Worm (Caenorhabditis elegans) whole organism, L4/young adult: Measurements from ENCODE around the gene K11H3.5.

ENCODE experiments used
- dao-5 ChIP-seq: sonication (generic microtip); optimal IDR thresholded peaks from 2 replicates; lab custom pipeline; 2016; ENCODE audit warnings: missing genotype, missing genetic modification characterization, moderate library complexity, missing compliant biosample characterization
- him-1 ChIP-seq: sonication (generic microtip); optimal IDR thresholded peaks from 2 replicates; lab custom pipeline; 2016; ENCODE audit warnings: missing genotype, missing genetic modification reagents, missing genetic modification characterization, missing compliant biosample characterization

DNA sequence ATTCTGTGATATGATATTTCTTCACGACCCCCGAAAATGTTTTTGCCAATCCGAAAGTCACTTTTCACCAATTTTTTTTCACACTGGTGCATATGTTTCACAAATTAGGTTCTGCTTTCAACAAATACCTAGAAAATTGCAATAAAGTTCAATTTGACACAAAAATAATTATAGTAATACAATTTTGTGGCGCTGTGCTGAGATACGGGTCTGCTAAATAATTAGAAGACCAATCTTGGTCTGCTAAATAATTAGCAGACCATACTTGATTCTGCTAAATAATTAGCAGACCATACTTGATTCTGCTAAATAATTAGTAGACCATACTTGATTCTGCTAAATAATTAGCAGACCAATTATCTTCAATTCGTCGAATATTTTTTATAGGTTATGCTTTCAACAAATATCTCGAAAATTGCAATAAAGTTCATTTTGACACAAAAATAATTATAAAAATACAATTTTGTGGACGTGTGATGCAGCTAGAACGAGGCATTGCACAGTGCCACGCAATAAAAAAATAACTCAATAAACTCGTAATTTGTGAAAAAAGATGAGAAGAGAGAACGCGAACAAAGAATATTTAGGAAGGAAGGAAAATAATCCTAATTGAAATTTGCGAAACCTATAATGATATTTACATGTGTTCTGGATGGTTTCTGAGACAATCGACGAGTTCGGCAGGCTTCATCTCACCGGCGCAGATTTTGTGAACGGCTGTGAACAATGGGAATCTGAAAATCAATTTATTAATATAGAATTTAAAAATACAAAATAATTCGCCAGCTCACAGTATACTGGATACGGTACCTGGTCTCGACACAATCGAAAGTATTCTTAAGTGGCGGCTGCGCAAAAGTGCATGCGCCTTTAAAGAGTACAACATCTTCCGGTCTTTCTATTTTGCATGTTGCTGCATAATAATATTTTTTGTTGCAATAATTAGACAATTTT, 10.4 kb downstream of the K11H3.5 start:
- TF ChIP-seq dao-5 (tag; lab: Kevin White, UChicago) (no peak), him-1 (tag; lab: Kevin White, UChicago) (no peak)
